Worm (Caenorhabditis elegans): Measurements from ENCODE around the gene F41E6.15.

The F41E6.15 gene

DNA sequence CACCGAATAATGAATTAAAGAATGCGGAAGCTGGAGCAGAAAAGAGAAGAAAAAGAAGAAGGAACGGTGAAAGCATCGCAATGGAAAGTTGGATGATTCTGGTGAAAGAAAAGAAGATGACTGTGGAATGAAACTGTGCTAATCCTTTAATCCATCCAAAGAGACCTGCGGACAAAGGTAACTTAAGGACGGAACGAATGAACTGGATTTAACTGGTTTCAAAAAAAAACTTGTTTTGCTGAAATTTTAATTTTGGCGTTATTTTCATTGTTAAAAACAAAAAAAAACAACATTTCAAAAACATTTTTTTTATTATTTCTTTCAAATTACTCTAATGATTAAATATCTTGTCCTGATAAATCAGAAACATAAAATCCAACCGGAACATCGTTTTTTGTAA, 34.4 kb upstream of the F41E6.15 start, which contains the start of gene grl-12 (continued):
- TF ChIP-seq rpc-1 (optimal IDR thresholded peaks at IDR 0.05) (no peak), rpc-1 (tag; optimal IDR thresholded peaks at IDR 0.05) (no peak), rcor-1 (GFP tag; IDR thresholded peaks at IDR 0.05) (no peak), snpc-3.4 (tag; optimal IDR thresholded peaks at IDR 0.05) (no peak), egl-18 (GFP tag; IDR thresholded peaks at IDR 0.05) (no peak)

DNA sequence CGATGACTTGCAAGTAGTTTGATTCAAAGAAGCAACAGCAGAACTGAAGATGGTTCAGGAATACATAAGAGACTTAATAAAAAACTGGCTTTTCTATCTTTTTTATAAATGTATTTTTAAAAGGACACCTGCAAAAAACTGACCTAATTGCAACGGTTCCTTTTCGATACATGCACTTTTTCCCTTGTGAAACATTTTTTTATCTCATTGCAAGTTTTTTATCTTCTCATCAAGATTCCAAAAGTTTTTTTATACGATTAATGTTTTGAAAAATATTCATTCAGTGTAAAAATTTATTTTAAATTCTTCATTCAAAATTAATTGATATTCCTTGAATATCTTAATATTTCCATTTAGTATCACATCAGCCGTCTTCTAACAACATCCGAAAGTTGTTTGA, 33.0 kb upstream of the F41E6.15 start, which contains the start of gene oac-29:
TSS of gene oac-29 (minus strand) at position 101 of the 400 bp plus-strand sequence.
- TF ChIP-seq F37B4.10 (GFP tag; IDR thresholded peaks at IDR 0.05) (no peak), lin-40 (tag; optimal IDR thresholded peaks at IDR 0.05) (no peak), sdz-38 (tag; optimal IDR thresholded peaks at IDR 0.05) (no peak), D2030.7 (GFP tag; IDR thresholded peaks at IDR 0.05) (no peak), lir-1 (GFP tag; conservative IDR thresholded peaks at IDR 0.05) (no peak), B0336.3 (GFP tag; IDR thresholded peaks at IDR 0.05) (no peak)

DNA sequence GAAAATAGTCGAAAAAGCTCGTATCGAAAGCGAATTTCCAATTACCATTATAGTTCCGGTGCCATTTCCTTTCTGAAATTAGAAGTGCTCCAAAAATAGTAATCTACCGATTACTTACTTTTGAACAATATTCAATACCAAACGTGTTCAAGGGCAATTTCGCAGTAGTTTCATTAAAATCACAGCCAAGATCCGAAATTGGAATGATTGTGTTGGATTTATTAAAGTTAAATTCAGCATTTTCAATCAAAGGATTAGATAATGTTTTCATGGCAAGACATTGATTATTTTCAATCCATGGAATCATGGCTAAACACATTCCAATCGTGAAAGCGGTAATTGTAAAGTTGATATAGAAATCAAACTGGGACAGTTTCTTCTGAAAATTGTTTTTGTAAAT, 30.2 kb upstream of the F41E6.15 start:
- TF ChIP-seq nhr-120 (GFP tag; IDR thresholded peaks at IDR 0.05) (no peak), snpc-1.1 (tag; optimal IDR thresholded peaks at IDR 0.05; ENCODE audit: insufficient read depth) (no peak), T07F8.4 (tag; optimal IDR thresholded peaks at IDR 0.05) (no peak), B0336.3 (GFP tag; IDR thresholded peaks at IDR 0.05) (no peak), lin-35 (GFP tag; optimal IDR thresholded peaks at IDR 0.05) (no peak), athp-1 (tag; optimal IDR thresholded peaks at IDR 0.05) (no peak), tlf-1 (GFP tag; optimal IDR thresholded peaks at IDR 0.05) (no peak), lir-1 (GFP tag; conservative IDR thresholded peaks at IDR 0.05) (no peak), ztf-25 (GFP tag; IDR thresholded peaks at IDR 0.05) (no peak), die-1 (tag; optimal IDR thresholded peaks at IDR 0.05) (no peak), Y95B8A.8 (GFP tag; IDR thresholded peaks at IDR 0.05) (no peak), pha-4 (tag; optimal IDR thresholded peaks at IDR 0.05) (no peak), nhr-80 (tag; optimal IDR thresholded peaks at IDR 0.05) (no peak), F33H1.4 (GFP tag; IDR thresholded peaks at IDR 0.05) (no peak), T26A5.8 (tag; optimal IDR thresholded peaks at IDR 0.05) (no peak), ztf-22 (GFP tag; optimal IDR thresholded peaks at IDR 0.05) (no peak), D2030.7 (GFP tag; IDR thresholded peaks at IDR 0.05) (no peak)

DNA sequence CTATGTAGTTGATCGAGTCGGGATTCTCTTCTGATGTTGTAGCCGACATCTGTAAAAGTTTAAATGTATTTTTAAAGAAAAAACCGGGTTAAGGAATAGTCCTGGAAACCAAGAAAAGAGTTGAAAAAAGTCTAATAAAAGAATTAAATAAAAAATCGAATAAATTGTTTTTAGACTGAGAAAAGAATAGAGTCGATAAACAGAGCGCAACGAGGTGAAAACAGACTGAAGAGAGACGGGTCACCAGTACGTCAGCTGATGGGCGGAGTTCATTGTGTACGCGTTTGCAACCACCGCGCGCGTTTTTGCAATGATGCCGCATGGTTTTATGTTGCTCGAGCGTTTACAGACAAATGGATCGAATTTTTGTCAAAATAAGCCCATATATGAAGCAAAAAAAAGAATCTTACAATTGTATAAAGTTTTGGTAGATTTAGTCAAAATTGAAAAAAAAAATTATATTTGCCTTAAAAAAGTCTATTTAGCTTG, 28.8 kb upstream of the F41E6.15 start, which contains the start of gene atg-18:
TSS of gene atg-18 (minus strand) at position 51 of the 489 bp plus-strand sequence.
- TF ChIP-seq ceh-100 (GFP tag; IDR thresholded peaks at IDR 0.05) = no peak
- no peak for TF ChIP-seq aptf-2 (GFP tag; conservative IDR thresholded peaks at IDR 0.05)
- TF ChIP-seq rcor-1 (GFP tag; IDR thresholded peaks at IDR 0.05) = no peak; the same call in 1 of the 2 replicates
- TF ChIP-seq ZK185.1 (tag; optimal IDR thresholded peaks at IDR 0.05; ENCODE audit: poor library complexity, severe bottlenecking) = peak; percentile 11
- no peak for TF ChIP-seq tbp1 (GFP tag; optimal IDR thresholded peaks at IDR 0.05)
- TF ChIP-seq ztf-22 (GFP tag; optimal IDR thresholded peaks at IDR 0.05) = no peak
- TF ChIP-seq sptf-2 (GFP tag; optimal IDR thresholded peaks at IDR 0.05) = no peak
- TF ChIP-seq lin-26 (GFP tag; IDR thresholded peaks at IDR 0.05) = no peak
- TF ChIP-seq xnd-1 (tag; optimal IDR thresholded peaks at IDR 0.05) = no peak
- no peak; the same call in 1 of the 2 replicates for TF ChIP-seq mcd-1 (GFP tag; IDR thresholded peaks at IDR 0.05)
- no peak for TF ChIP-seq hsf-1 (GFP tag; IDR thresholded peaks at IDR 0.05)
- no peak for TF ChIP-seq lag-1 (GFP tag; IDR thresholded peaks at IDR 0.05)
- no peak; the same call in 1 of the 2 replicates for TF ChIP-seq dox-1 (GFP tag; IDR thresholded peaks at IDR 0.05)
- no peak for TF ChIP-seq hlh-26 (GFP tag; conservative IDR thresholded peaks at IDR 0.05)
- peak; percentile 66; the same call in 1 of the 2 replicates for TF ChIP-seq nfyb-1 (GFP tag; IDR thresholded peaks at IDR 0.05)
- no peak for TF ChIP-seq hlh-12 (tag; optimal IDR thresholded peaks at IDR 0.05)
- no peak for TF ChIP-seq madf-3 (GFP tag; IDR thresholded peaks at IDR 0.05)
- TF ChIP-seq athp-1 (tag; optimal IDR thresholded peaks at IDR 0.05) = no peak
- TF ChIP-seq lin-54 (GFP tag; optimal IDR thresholded peaks at IDR 0.05) = no peak
- 0 out of 2 replicates have a peak, but pooled peaks have one; percentile 15 for TF ChIP-seq cebp-1 (GFP tag; IDR thresholded peaks at IDR 0.05)
- no peak for TF ChIP-seq cebp-1 (tag; optimal IDR thresholded peaks at IDR 0.05)
- no peak for TF ChIP-seq ccch-3 (GFP tag; optimal IDR thresholded peaks at IDR 0.05)
- no peak for TF ChIP-seq F10E7.11 (tag; optimal IDR thresholded peaks at IDR 0.05)
